Worm (Caenorhabditis elegans) whole organism, mixed stage, embryonic: Measurements from ENCODE around the gene C47D12.4.

Source experiments
- M03D4.4 ChIP-seq: sonication (generic microtip); optimal IDR thresholded peaks from 2 replicates; lab custom pipeline; 2017; ENCODE audit warnings: mild to moderate bottlenecking, missing genetic modification characterization, missing compliant biosample characterization
- bed-3 ChIP-seq: fragments of 200-800 bp; sonication (Bioruptor generic); optimal IDR thresholded peaks from 3 replicates; lab custom pipeline; 2018; ENCODE audit warnings: mild to moderate bottlenecking, missing genetic modification characterization, moderate library complexity, missing compliant biosample characterization
- blmp-1 ChIP-seq: fragments of 150-350 bp; optimal IDR thresholded peaks from 2 replicates; lab custom pipeline; 2014; ENCODE audit warnings: missing biosample characterization, missing genetic modification characterization
- ceh-39 ChIP-seq: fragments of 150-350 bp; optimal IDR thresholded peaks from 2 replicates; lab custom pipeline; 2014; ENCODE audit warnings: missing biosample characterization, missing genetic modification characterization
- ceh-43 ChIP-seq: fragments of 200-800 bp; sonication (Bioruptor generic); optimal IDR thresholded peaks from 2 replicates; lab custom pipeline; 2018; ENCODE audit warnings: mild to moderate bottlenecking, missing genetic modification characterization, moderate library complexity, missing compliant biosample characterization
- ceh-83 ChIP-seq: fragments of 200-800 bp; sonication (Bioruptor generic); optimal IDR thresholded peaks from 2 replicates; lab custom pipeline; 2018; ENCODE audit warnings: mild to moderate bottlenecking, missing genetic modification characterization, missing compliant biosample characterization
- ces-1 ChIP-seq: fragments of 150-350 bp; optimal IDR thresholded peaks from 2 replicates; lab custom pipeline; 2014; ENCODE audit warnings: missing biosample characterization, missing genetic modification reagents, missing genetic modification characterization
- cnd-1 ChIP-seq: fragments of 200-800 bp; sonication (Bioruptor generic); optimal IDR thresholded peaks from 2 replicates; lab custom pipeline; 2018; ENCODE audit warnings: mild to moderate bottlenecking, missing genetic modification characterization, missing compliant biosample characterization
- drap-1 ChIP-seq: fragments of 200-800 bp; sonication (Bioruptor generic); optimal IDR thresholded peaks from 3 replicates; lab custom pipeline; 2018; ENCODE audit warnings: mild to moderate bottlenecking, missing genetic modification characterization, missing compliant biosample characterization
- elt-1 ChIP-seq: sonication (generic microtip); optimal IDR thresholded peaks from 2 replicates; lab custom pipeline; 2017; ENCODE audit warnings: missing genetic modification characterization, mild to moderate bottlenecking, missing compliant biosample characterization, antibody characterized with exemption, moderate library complexity, borderline replicate concordance; ENCODE audit not compliant: insufficient read depth
- elt-3 ChIP-seq: fragments of 150-350 bp; optimal IDR thresholded peaks from 2 replicates; lab custom pipeline; 2014; ENCODE audit warnings: missing biosample characterization, missing genetic modification characterization
- flh-1 ChIP-seq: fragments of 200-800 bp; sonication (Bioruptor generic); optimal IDR thresholded peaks from 2 replicates; lab custom pipeline; 2018; ENCODE audit warnings: mild to moderate bottlenecking, missing genetic modification characterization, moderate library complexity, missing compliant biosample characterization
- ham-2 ChIP-seq: fragments of 200-800 bp; sonication (Bioruptor generic); optimal IDR thresholded peaks from 2 replicates; lab custom pipeline; 2018; ENCODE audit warnings: mild to moderate bottlenecking, missing genetic modification characterization, missing compliant biosample characterization
- hlh-1 ChIP-seq: fragments of 150-350 bp; optimal IDR thresholded peaks from 2 replicates; lab custom pipeline; 2014; ENCODE audit warnings: missing biosample characterization, missing genetic modification reagents, missing genetic modification characterization
- lin-13 ChIP-seq: fragments of 150-350 bp; optimal IDR thresholded peaks from 2 replicates; lab custom pipeline; 2014; ENCODE audit warnings: missing biosample characterization, missing genetic modification characterization
- lin-32 ChIP-seq: fragments of 200-800 bp; sonication (Bioruptor generic); optimal IDR thresholded peaks from 2 replicates; lab custom pipeline; 2018; ENCODE audit warnings: mild to moderate bottlenecking, missing genetic modification characterization, missing compliant biosample characterization
- lsy-2 ChIP-seq: fragments of 150-350 bp; optimal IDR thresholded peaks from 2 replicates; lab custom pipeline; 2014; ENCODE audit warnings: missing biosample characterization, missing genetic modification characterization
- mab-5 ChIP-seq: fragments of 150-350 bp; optimal IDR thresholded peaks from 2 replicates; lab custom pipeline; 2014; ENCODE audit warnings: missing biosample characterization, missing genetic modification characterization
- mep-1 ChIP-seq: fragments of 150-350 bp; optimal IDR thresholded peaks from 2 replicates; lab custom pipeline; 2017; ENCODE audit warnings: missing biosample characterization, missing genetic modification reagents, missing genetic modification characterization, inconsistent platforms
- mls-2 ChIP-seq: sonication (generic microtip); optimal IDR thresholded peaks from 2 replicates; lab custom pipeline; 2016; ENCODE audit warnings: mild to moderate bottlenecking, missing genetic modification characterization, moderate library complexity, missing compliant biosample characterization
- nhr-12 ChIP-seq: fragments of 150-350 bp; optimal IDR thresholded peaks from 2 replicates; lab custom pipeline; 2014; ENCODE audit warnings: missing biosample characterization, missing genetic modification characterization
- nhr-2 ChIP-seq: fragments of 150-350 bp; optimal IDR thresholded peaks from 2 replicates; lab custom pipeline; 2014; ENCODE audit warnings: missing biosample characterization, missing genetic modification characterization
- nhr-237 ChIP-seq: fragments of 150-350 bp; optimal IDR thresholded peaks from 2 replicates; lab custom pipeline; 2014; ENCODE audit warnings: missing biosample characterization, missing genetic modification characterization
- nhr-28 ChIP-seq: fragments of 150-350 bp; optimal IDR thresholded peaks from 2 replicates; lab custom pipeline; 2014; ENCODE audit warnings: missing biosample characterization, missing genetic modification characterization
- nhr-76 ChIP-seq: sonication (generic microtip); optimal IDR thresholded peaks from 2 replicates; lab custom pipeline; 2017; ENCODE audit warnings: missing biosample characterization, missing genetic modification characterization
- pha-4 ChIP-seq: fragments of 150-350 bp; optimal IDR thresholded peaks from 2 replicates; lab custom pipeline; 2018; ENCODE audit warnings: missing biosample characterization, missing genetic modification reagents, missing genetic modification characterization
- sem-2 ChIP-seq: fragments of 200-800 bp; sonication (Bioruptor generic); optimal IDR thresholded peaks from 2 replicates; lab custom pipeline; 2018; ENCODE audit warnings: mild to moderate bottlenecking, missing genetic modification characterization, missing compliant biosample characterization
- snpc-4 ChIP-seq: fragments of 150-350 bp; optimal IDR thresholded peaks from 2 replicates; lab custom pipeline; 2014; ENCODE audit warnings: missing biosample characterization, missing genetic modification characterization
- sptf-1 ChIP-seq: sonication (generic microtip); optimal IDR thresholded peaks from 2 replicates; lab custom pipeline; 2017; ENCODE audit warnings: mild to moderate bottlenecking, missing genetic modification characterization, moderate library complexity, missing compliant biosample characterization
- tbx-8 ChIP-seq: fragments of 200-800 bp; sonication (Bioruptor generic); optimal IDR thresholded peaks from 2 replicates; lab custom pipeline; 2018; ENCODE audit warnings: mild to moderate bottlenecking, missing genetic modification characterization, moderate library complexity, missing compliant biosample characterization
- unc-120 ChIP-seq: sonication (generic microtip); optimal IDR thresholded peaks from 2 replicates; lab custom pipeline; 2017; ENCODE audit warnings: missing genetic modification characterization, missing compliant biosample characterization; ENCODE audit not compliant: poor library complexity, severe bottlenecking
- unc-39 ChIP-seq: fragments of 150-350 bp; optimal IDR thresholded peaks from 2 replicates; lab custom pipeline; 2014; ENCODE audit warnings: missing biosample characterization, missing genetic modification characterization
- unc-62 ChIP-seq: fragments of 150-350 bp; optimal IDR thresholded peaks from 2 replicates; lab custom pipeline; 2014; ENCODE audit warnings: missing biosample characterization, missing genetic modification reagents, missing genetic modification characterization
- zip-8 ChIP-seq: fragments of 150-350 bp; optimal IDR thresholded peaks from 2 replicates; lab custom pipeline; 2014; ENCODE audit warnings: missing biosample characterization, missing genetic modification characterization
- ztf-11 ChIP-seq: fragments of 150-350 bp; optimal IDR thresholded peaks from 2 replicates; lab custom pipeline; 2014; ENCODE audit warnings: missing biosample characterization, missing genetic modification characterization

C47D12.4 gene

DNA sequence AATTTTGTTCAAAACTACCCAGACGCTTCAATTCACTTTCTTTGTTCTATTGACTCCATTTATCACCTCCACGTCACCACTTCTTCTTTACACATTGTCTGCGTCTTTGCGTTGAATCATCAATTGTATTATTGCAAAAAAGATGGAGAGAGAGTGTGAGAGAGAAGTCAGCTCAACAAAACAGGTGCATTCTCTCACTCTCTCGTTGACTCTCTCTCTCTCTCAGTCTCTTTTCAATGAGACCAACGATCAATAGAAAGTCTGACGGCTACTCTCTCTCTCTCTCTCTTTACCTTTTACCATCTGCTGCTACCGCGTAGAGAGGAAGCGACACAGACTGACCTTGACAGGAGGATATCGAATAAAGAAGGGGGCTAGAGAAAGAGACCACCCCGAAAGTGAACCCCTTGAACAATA lies 45.8 kb upstream of the C47D12.4 start:
- TF ChIP-seq unc-62 (GFP tag; lab: Kevin White, UChicago): peak; percentile 97
- no peak for TF ChIP-seq ceh-83 (GFP tag; lab: Kevin White, UChicago)
- TF ChIP-seq lin-13 (tag; lab: Kevin White, UChicago): no peak
- TF ChIP-seq nhr-28: peak; percentile 61
- no peak for TF ChIP-seq M03D4.4 (tag; lab: Kevin White, UChicago)
- TF ChIP-seq ceh-43 (GFP tag; lab: Kevin White, UChicago): peak; percentile 13
- peak; percentile 36 for TF ChIP-seq mab-5 (tag; lab: Kevin White, UChicago)
- TF ChIP-seq ztf-11 (tag; lab: Kevin White, UChicago): peak; percentile 85
- peak; percentile 60 for TF ChIP-seq mls-2 (tag; lab: Kevin White, UChicago)
- peak; percentile 62 for TF ChIP-seq mep-1 (tag; lab: Kevin White, UChicago)
- peak; percentile 95 for TF ChIP-seq lin-32 (GFP tag; lab: Kevin White, UChicago)
- no peak for TF ChIP-seq flh-1 (GFP tag; lab: Kevin White, UChicago)
- no peak for TF ChIP-seq nhr-12 (tag; lab: Kevin White, UChicago)
- TF ChIP-seq elt-1 (tag; lab: Kevin White, UChicago): no peak
- peak; percentile 94 for TF ChIP-seq cnd-1 (tag; lab: Kevin White, UChicago)
- peak; percentile 44 for TF ChIP-seq tbx-8 (GFP tag; lab: Kevin White, UChicago)
- peak; percentile 83 for TF ChIP-seq nhr-237
- no peak for TF ChIP-seq elt-3 (tag; lab: Kevin White, UChicago)
- peak; percentile 52 for TF ChIP-seq lsy-2 (tag; lab: Kevin White, UChicago)
- TF ChIP-seq nhr-2: peak; percentile 89
- peak; percentile 6 for TF ChIP-seq bed-3 (GFP tag; lab: Kevin White, UChicago)
- no peak for TF ChIP-seq sem-2 (GFP tag; lab: Kevin White, UChicago)
- peak; percentile 31 for TF ChIP-seq pha-4 (tag; lab: Kevin White, UChicago)
- TF ChIP-seq sptf-1: peak; percentile 73
- peak; percentile 83 for TF ChIP-seq ces-1 (GFP tag; lab: Kevin White, UChicago)
- no peak for TF ChIP-seq nhr-76 (tag; lab: Kevin White, UChicago)
- TF ChIP-seq ceh-39 (tag; lab: Kevin White, UChicago): peak; percentile 85
- TF ChIP-seq ham-2 (GFP tag; lab: Kevin White, UChicago): peak; percentile 98
- TF ChIP-seq unc-120 (tag; lab: Kevin White, UChicago): peak; percentile 61
- peak; percentile 55 for TF ChIP-seq blmp-1 (tag; lab: Kevin White, UChicago)
- peak; percentile 32 for TF ChIP-seq zip-8 (tag; lab: Kevin White, UChicago)
- no peak for TF ChIP-seq snpc-4 (tag; lab: Kevin White, UChicago)
- no peak for TF ChIP-seq drap-1 (GFP tag; lab: Kevin White, UChicago)
- peak; percentile 97 for TF ChIP-seq hlh-1
- no peak for TF ChIP-seq unc-39 (tag; lab: Kevin White, UChicago)

DNA sequence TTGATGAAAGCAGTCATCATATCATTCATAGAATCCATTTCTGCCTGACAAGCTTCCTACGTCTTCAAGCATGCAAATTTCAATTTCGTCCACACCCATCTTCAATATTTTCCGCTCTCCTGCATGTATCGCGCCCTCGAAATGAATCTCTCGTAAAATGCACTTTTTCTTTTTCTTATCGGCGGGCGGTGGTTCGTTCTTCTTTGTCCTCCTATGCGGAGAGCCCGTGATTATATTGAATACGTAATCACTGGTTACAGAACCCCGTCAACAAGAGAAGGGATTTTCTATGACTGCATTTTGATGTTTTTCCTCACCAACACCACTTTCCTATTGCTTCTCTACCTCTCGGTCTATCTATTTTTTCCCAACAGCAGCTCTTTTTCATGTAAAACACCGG lies 45.0 kb upstream of the C47D12.4 start:
- TF ChIP-seq lin-32 (GFP tag; lab: Kevin White, UChicago) (no peak), sptf-1 (peak; percentile 51), elt-3 (tag; lab: Kevin White, UChicago) (no peak), hlh-1 (peak; percentile 16)

DNA sequence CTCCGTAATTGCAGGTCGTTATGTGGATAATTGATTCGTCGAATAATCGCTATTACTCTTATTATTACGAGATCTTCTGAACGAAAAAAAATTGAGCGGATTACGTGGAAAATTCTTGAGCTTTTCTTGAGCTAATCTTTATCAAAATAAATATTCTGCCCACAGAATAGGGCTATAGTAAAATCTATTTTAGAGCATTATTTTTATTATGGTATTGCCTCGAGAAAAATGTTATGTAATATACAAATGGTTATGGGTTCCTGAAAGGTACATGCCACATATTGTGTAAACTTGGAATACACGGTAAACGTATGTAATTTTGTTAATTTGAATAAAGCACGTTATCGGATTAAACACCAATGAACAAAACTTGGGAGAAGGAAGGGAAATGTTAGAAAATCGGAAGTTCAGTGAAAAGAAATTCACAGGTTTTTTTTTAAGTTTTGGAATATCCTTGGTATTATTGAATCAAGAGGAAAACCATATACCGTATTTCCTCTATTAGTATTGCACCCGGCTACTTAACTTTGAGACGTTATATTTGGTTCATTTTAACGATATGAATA lies 44.3 kb upstream of the C47D12.4 start:
- peak; percentile 26 for TF ChIP-seq ceh-43 (GFP tag; lab: Kevin White, UChicago)
- TF ChIP-seq unc-39 (tag; lab: Kevin White, UChicago): no peak
- peak; percentile 28 for TF ChIP-seq mls-2 (tag; lab: Kevin White, UChicago)
- TF ChIP-seq mab-5 (tag; lab: Kevin White, UChicago): no peak
- peak; percentile 39 for TF ChIP-seq nhr-237
- peak; percentile 12 for TF ChIP-seq lsy-2 (tag; lab: Kevin White, UChicago)
- TF ChIP-seq cnd-1 (tag; lab: Kevin White, UChicago): no peak
- TF ChIP-seq ces-1 (GFP tag; lab: Kevin White, UChicago): peak; percentile 83
